Worm (Caenorhabditis elegans) whole organism, mixed stage, embryonic: ENCODE data around the gene nadk-2.

ENCODE experiments used
- M03D4.4 ChIP-seq: sonication (generic microtip); optimal IDR thresholded peaks from 2 replicates; lab custom pipeline; 2017; ENCODE audit warnings: mild to moderate bottlenecking, missing genetic modification characterization, missing compliant biosample characterization
- bed-3 ChIP-seq: fragments of 200-800 bp; sonication (Bioruptor generic); optimal IDR thresholded peaks from 3 replicates; lab custom pipeline; 2018; ENCODE audit warnings: mild to moderate bottlenecking, missing genetic modification characterization, moderate library complexity, missing compliant biosample characterization
- blmp-1 ChIP-seq: fragments of 150-350 bp; optimal IDR thresholded peaks from 2 replicates; lab custom pipeline; 2014; ENCODE audit warnings: missing biosample characterization, missing genetic modification characterization
- ceh-39 ChIP-seq: fragments of 150-350 bp; optimal IDR thresholded peaks from 2 replicates; lab custom pipeline; 2014; ENCODE audit warnings: missing biosample characterization, missing genetic modification characterization
- ceh-43 ChIP-seq: fragments of 200-800 bp; sonication (Bioruptor generic); optimal IDR thresholded peaks from 2 replicates; lab custom pipeline; 2018; ENCODE audit warnings: mild to moderate bottlenecking, missing genetic modification characterization, moderate library complexity, missing compliant biosample characterization
- ceh-83 ChIP-seq: fragments of 200-800 bp; sonication (Bioruptor generic); optimal IDR thresholded peaks from 2 replicates; lab custom pipeline; 2018; ENCODE audit warnings: mild to moderate bottlenecking, missing genetic modification characterization, missing compliant biosample characterization
- ces-1 ChIP-seq: fragments of 150-350 bp; optimal IDR thresholded peaks from 2 replicates; lab custom pipeline; 2014; ENCODE audit warnings: missing biosample characterization, missing genetic modification reagents, missing genetic modification characterization
- cnd-1 ChIP-seq: fragments of 200-800 bp; sonication (Bioruptor generic); optimal IDR thresholded peaks from 2 replicates; lab custom pipeline; 2018; ENCODE audit warnings: mild to moderate bottlenecking, missing genetic modification characterization, missing compliant biosample characterization
- drap-1 ChIP-seq: fragments of 200-800 bp; sonication (Bioruptor generic); optimal IDR thresholded peaks from 3 replicates; lab custom pipeline; 2018; ENCODE audit warnings: mild to moderate bottlenecking, missing genetic modification characterization, missing compliant biosample characterization
- elt-1 ChIP-seq: sonication (generic microtip); optimal IDR thresholded peaks from 2 replicates; lab custom pipeline; 2017; ENCODE audit warnings: missing genetic modification characterization, mild to moderate bottlenecking, missing compliant biosample characterization, antibody characterized with exemption, moderate library complexity, borderline replicate concordance; ENCODE audit not compliant: insufficient read depth
- elt-3 ChIP-seq: fragments of 150-350 bp; optimal IDR thresholded peaks from 2 replicates; lab custom pipeline; 2014; ENCODE audit warnings: missing biosample characterization, missing genetic modification characterization
- flh-1 ChIP-seq: fragments of 200-800 bp; sonication (Bioruptor generic); optimal IDR thresholded peaks from 2 replicates; lab custom pipeline; 2018; ENCODE audit warnings: mild to moderate bottlenecking, missing genetic modification characterization, moderate library complexity, missing compliant biosample characterization
- ham-2 ChIP-seq: fragments of 200-800 bp; sonication (Bioruptor generic); optimal IDR thresholded peaks from 2 replicates; lab custom pipeline; 2018; ENCODE audit warnings: mild to moderate bottlenecking, missing genetic modification characterization, missing compliant biosample characterization
- hlh-1 ChIP-seq: fragments of 150-350 bp; optimal IDR thresholded peaks from 2 replicates; lab custom pipeline; 2014; ENCODE audit warnings: missing biosample characterization, missing genetic modification reagents, missing genetic modification characterization
- lin-13 ChIP-seq: fragments of 150-350 bp; optimal IDR thresholded peaks from 2 replicates; lab custom pipeline; 2014; ENCODE audit warnings: missing biosample characterization, missing genetic modification characterization
- lin-32 ChIP-seq: fragments of 200-800 bp; sonication (Bioruptor generic); optimal IDR thresholded peaks from 2 replicates; lab custom pipeline; 2018; ENCODE audit warnings: mild to moderate bottlenecking, missing genetic modification characterization, missing compliant biosample characterization
- lsy-2 ChIP-seq: fragments of 150-350 bp; optimal IDR thresholded peaks from 2 replicates; lab custom pipeline; 2014; ENCODE audit warnings: missing biosample characterization, missing genetic modification characterization
- mab-5 ChIP-seq: fragments of 150-350 bp; optimal IDR thresholded peaks from 2 replicates; lab custom pipeline; 2014; ENCODE audit warnings: missing biosample characterization, missing genetic modification characterization
- mep-1 ChIP-seq: fragments of 150-350 bp; optimal IDR thresholded peaks from 2 replicates; lab custom pipeline; 2017; ENCODE audit warnings: missing biosample characterization, missing genetic modification reagents, missing genetic modification characterization, inconsistent platforms
- mls-2 ChIP-seq: sonication (generic microtip); optimal IDR thresholded peaks from 2 replicates; lab custom pipeline; 2016; ENCODE audit warnings: mild to moderate bottlenecking, missing genetic modification characterization, moderate library complexity, missing compliant biosample characterization
- nhr-12 ChIP-seq: fragments of 150-350 bp; optimal IDR thresholded peaks from 2 replicates; lab custom pipeline; 2014; ENCODE audit warnings: missing biosample characterization, missing genetic modification characterization
- nhr-2 ChIP-seq: fragments of 150-350 bp; optimal IDR thresholded peaks from 2 replicates; lab custom pipeline; 2014; ENCODE audit warnings: missing biosample characterization, missing genetic modification characterization
- nhr-237 ChIP-seq: fragments of 150-350 bp; optimal IDR thresholded peaks from 2 replicates; lab custom pipeline; 2014; ENCODE audit warnings: missing biosample characterization, missing genetic modification characterization
- nhr-28 ChIP-seq: fragments of 150-350 bp; optimal IDR thresholded peaks from 2 replicates; lab custom pipeline; 2014; ENCODE audit warnings: missing biosample characterization, missing genetic modification characterization
- nhr-76 ChIP-seq: sonication (generic microtip); optimal IDR thresholded peaks from 2 replicates; lab custom pipeline; 2017; ENCODE audit warnings: missing biosample characterization, missing genetic modification characterization
- pha-4 ChIP-seq: fragments of 150-350 bp; optimal IDR thresholded peaks from 2 replicates; lab custom pipeline; 2018; ENCODE audit warnings: missing biosample characterization, missing genetic modification reagents, missing genetic modification characterization
- sem-2 ChIP-seq: fragments of 200-800 bp; sonication (Bioruptor generic); optimal IDR thresholded peaks from 2 replicates; lab custom pipeline; 2018; ENCODE audit warnings: mild to moderate bottlenecking, missing genetic modification characterization, missing compliant biosample characterization
- snpc-4 ChIP-seq: fragments of 150-350 bp; optimal IDR thresholded peaks from 2 replicates; lab custom pipeline; 2014; ENCODE audit warnings: missing biosample characterization, missing genetic modification characterization
- sptf-1 ChIP-seq: sonication (generic microtip); optimal IDR thresholded peaks from 2 replicates; lab custom pipeline; 2017; ENCODE audit warnings: mild to moderate bottlenecking, missing genetic modification characterization, moderate library complexity, missing compliant biosample characterization
- tbx-8 ChIP-seq: fragments of 200-800 bp; sonication (Bioruptor generic); optimal IDR thresholded peaks from 2 replicates; lab custom pipeline; 2018; ENCODE audit warnings: mild to moderate bottlenecking, missing genetic modification characterization, moderate library complexity, missing compliant biosample characterization
- unc-120 ChIP-seq: sonication (generic microtip); optimal IDR thresholded peaks from 2 replicates; lab custom pipeline; 2017; ENCODE audit warnings: missing genetic modification characterization, missing compliant biosample characterization; ENCODE audit not compliant: poor library complexity, severe bottlenecking
- unc-39 ChIP-seq: fragments of 150-350 bp; optimal IDR thresholded peaks from 2 replicates; lab custom pipeline; 2014; ENCODE audit warnings: missing biosample characterization, missing genetic modification characterization
- unc-62 ChIP-seq: fragments of 150-350 bp; optimal IDR thresholded peaks from 2 replicates; lab custom pipeline; 2014; ENCODE audit warnings: missing biosample characterization, missing genetic modification reagents, missing genetic modification characterization
- zip-8 ChIP-seq: fragments of 150-350 bp; optimal IDR thresholded peaks from 2 replicates; lab custom pipeline; 2014; ENCODE audit warnings: missing biosample characterization, missing genetic modification characterization
- ztf-11 ChIP-seq: fragments of 150-350 bp; optimal IDR thresholded peaks from 2 replicates; lab custom pipeline; 2014; ENCODE audit warnings: missing biosample characterization, missing genetic modification characterization

nadk-2 gene

ce11 chrII:12095022-12095421 lies 45.6 kb downstream of the nadk-2 start:
- TF ChIP-seq hlh-1 (tag; lab: Kevin White, UChicago), result peak; percentile 23
- TF ChIP-seq ceh-83, result no peak
- no peak for TF ChIP-seq sptf-1
- no peak for TF ChIP-seq ham-2 (GFP tag; lab: Kevin White, UChicago)
- TF ChIP-seq nhr-237 (tag; lab: Kevin White, UChicago), result no peak
- TF ChIP-seq ces-1, result peak; percentile 9

ce11 chrII:12098716-12099115 lies 49.3 kb downstream of the nadk-2 start:
- TF ChIP-seq drap-1 (GFP tag; lab: Kevin White, UChicago), result no peak
- TF ChIP-seq nhr-28 (tag; lab: Kevin White, UChicago), result no peak
- TF ChIP-seq sptf-1, result no peak
- no peak for TF ChIP-seq mep-1 (tag; lab: Kevin White, UChicago)
- TF ChIP-seq nhr-2 (tag; lab: Kevin White, UChicago), result no peak
- no peak for TF ChIP-seq lin-13 (tag; lab: Kevin White, UChicago)
- no peak for TF ChIP-seq unc-62 (GFP tag; lab: Kevin White, UChicago)
- TF ChIP-seq hlh-1 (tag; lab: Kevin White, UChicago), result no peak
- no peak for TF ChIP-seq M03D4.4
- TF ChIP-seq elt-1, result no peak
- TF ChIP-seq lin-32 (GFP tag; lab: Kevin White, UChicago), result no peak
- TF ChIP-seq ceh-43 (GFP tag; lab: Kevin White, UChicago), result no peak
- no peak for TF ChIP-seq sem-2
- TF ChIP-seq blmp-1 (tag; lab: Kevin White, UChicago), result no peak
- no peak for TF ChIP-seq ztf-11 (tag; lab: Kevin White, UChicago)
- TF ChIP-seq nhr-237 (tag; lab: Kevin White, UChicago), result no peak

ce11 chrII:12099889-12100288 lies 50.5 kb downstream of the nadk-2 start, which contains the start of gene Y17G7B.17:
Y17G7B.17 (minus strand) TSS chrII:12099989.
- TF ChIP-seq zip-8 (tag; lab: Kevin White, UChicago) (no peak), unc-39 (tag; lab: Kevin White, UChicago) (no peak), lsy-2 (tag; lab: Kevin White, UChicago) (no peak), nhr-28 (tag; lab: Kevin White, UChicago) (no peak), mab-5 (no peak), lin-32 (GFP tag; lab: Kevin White, UChicago) (no peak), mep-1 (tag; lab: Kevin White, UChicago) (no peak), elt-3 (tag; lab: Kevin White, UChicago) (no peak), ham-2 (GFP tag; lab: Kevin White, UChicago) (no peak), ceh-83 (no peak), unc-120 (no peak), sptf-1 (no peak), ztf-11 (tag; lab: Kevin White, UChicago) (no peak), nhr-2 (tag; lab: Kevin White, UChicago) (no peak), cnd-1 (tag; lab: Kevin White, UChicago) (no peak), nhr-237 (tag; lab: Kevin White, UChicago) (no peak), hlh-1 (tag; lab: Kevin White, UChicago) (no peak)

- TF ChIP-seq drap-1 (GFP tag; lab: Kevin White, UChicago) (peak; percentile 45), ces-1 (peak; percentile 93), hlh-1 (tag; lab: Kevin White, UChicago) (peak; percentile 64), flh-1 (GFP tag; lab: Kevin White, UChicago) (no peak), unc-39 (tag; lab: Kevin White, UChicago) (no peak), sem-2 (no peak), nhr-76 (tag; lab: Kevin White, UChicago) (no peak), M03D4.4 (peak; percentile 43), mab-5 (peak; percentile 85), mep-1 (tag; lab: Kevin White, UChicago) (peak; percentile 73), sptf-1 (peak; percentile 70), mls-2 (peak; percentile 78), pha-4 (peak; percentile 79), ztf-11 (tag; lab: Kevin White, UChicago) (peak; percentile 74), blmp-1 (tag; lab: Kevin White, UChicago) (no peak), ceh-83 (no peak), elt-3 (tag; lab: Kevin White, UChicago) (peak; percentile 27), ceh-39 (tag; lab: Kevin White, UChicago) (peak; percentile 83), nhr-237 (tag; lab: Kevin White, UChicago) (peak; percentile 92), lin-32 (GFP tag; lab: Kevin White, UChicago) (no peak), tbx-8 (GFP tag; lab: Kevin White, UChicago) (no peak), cnd-1 (tag; lab: Kevin White, UChicago) (peak; percentile 58), lin-13 (tag; lab: Kevin White, UChicago) (peak; percentile 82), nhr-12 (no peak), unc-120 (peak; percentile 79), ham-2 (GFP tag; lab: Kevin White, UChicago) (peak; percentile 31), snpc-4 (tag; lab: Kevin White, UChicago) (no peak), lsy-2 (tag; lab: Kevin White, UChicago) (peak; percentile 80), zip-8 (tag; lab: Kevin White, UChicago) (no peak), nhr-28 (tag; lab: Kevin White, UChicago) (no peak), nhr-2 (tag; lab: Kevin White, UChicago) (peak; percentile 27), elt-1 (no peak), bed-3 (GFP tag; lab: Kevin White, UChicago) (no peak), unc-62 (GFP tag; lab: Kevin White, UChicago) (peak; percentile 86), ceh-43 (GFP tag; lab: Kevin White, UChicago) (peak; percentile 28)
Observed at ce11 chrII:12102365-12102764, 53.0 kb downstream of the nadk-2 start.
